Fruit fly (Drosophila melanogaster): ENCODE results near the gene CG32022.

Gene CG32022

dm6 chr3L:8765493-8765892, 44.4 kb upstream of the CG32022 start (continued):
- TF ChIP-seq Nf-YC (tag; optimal IDR thresholded peaks at IDR 0.05) (no peak), grn (GFP tag; optimal IDR thresholded peaks at IDR 0.05) (no peak), Hand (GFP tag; optimal IDR thresholded peaks at IDR 0.05) (no peak), MESR4 (GFP tag; optimal IDR thresholded peaks at IDR 0.05) (no peak), E2f2 (GFP tag; IDR thresholded peaks at IDR 0.05) (no peak), Atf-2 (GFP tag; optimal IDR thresholded peaks at IDR 0.05) (no peak), CG10321 (GFP tag; IDR thresholded peaks at IDR 0.05) (no peak), CG6689 (GFP tag; IDR thresholded peaks at IDR 0.05) (no peak; the same call in 1 of the 2 replicates), kay (GFP tag; optimal IDR thresholded peaks at IDR 0.05) (no peak), CG3995 (GFP tag; optimal IDR thresholded peaks at IDR 0.05) (no peak), tna (GFP tag; IDR thresholded peaks at IDR 0.05; ENCODE audit: partially characterized antibody) (no peak), nmo (GFP tag; optimal IDR thresholded peaks at IDR 0.05) (no peak), CG7786 (GFP tag; optimal IDR thresholded peaks at IDR 0.05) (no peak), dpn (GFP tag; optimal IDR thresholded peaks at IDR 0.05) (no peak), az2 (GFP tag; optimal IDR thresholded peaks at IDR 0.05) (no peak), CoRest (tag; optimal IDR thresholded peaks at IDR 0.05) (no peak), Oli (tag; optimal IDR thresholded peaks at IDR 0.05) (no peak), CG30431 (GFP tag; optimal IDR thresholded peaks at IDR 0.05) (no peak), CG15696 (tag; optimal IDR thresholded peaks at IDR 0.05) (peak; percentile 45), hkb (optimal IDR thresholded peaks at IDR 0.05) (no peak), hkb (GFP tag; IDR thresholded peaks at IDR 0.05) (peak; percentile 31), bbx (GFP tag; IDR thresholded peaks at IDR 0.05; ENCODE audit: partially characterized antibody) (no peak), CG15073 (GFP tag; optimal IDR thresholded peaks at IDR 0.05) (no peak), lbe (GFP tag; optimal IDR thresholded peaks at IDR 0.05) (no peak), Hsf (GFP tag; optimal IDR thresholded peaks at IDR 0.05) (no peak), insv (GFP tag; optimal IDR thresholded peaks at IDR 0.05) (no peak), nom (GFP tag; optimal IDR thresholded peaks at IDR 0.05) (no peak), jumu (GFP tag; optimal IDR thresholded peaks at IDR 0.05) (no peak), hth (optimal IDR thresholded peaks at IDR 0.05) (no peak), dan (GFP tag; IDR thresholded peaks at IDR 0.05) (no peak), schlank (tag; optimal IDR thresholded peaks at IDR 0.05) (no peak), CG12071 (GFP tag; optimal IDR thresholded peaks at IDR 0.05) (no peak), CG3407 (GFP tag; optimal IDR thresholded peaks at IDR 0.05) (no peak), CG11504 (tag; optimal IDR thresholded peaks at IDR 0.05) (peak; percentile 96), Scr (GFP tag; IDR thresholded peaks at IDR 0.05; ENCODE audit: partially characterized antibody) (no peak), bcd (GFP tag; optimal IDR thresholded peaks at IDR 0.05) (no peak), bab2 (GFP tag; optimal IDR thresholded peaks at IDR 0.05) (no peak), CG18476 (GFP tag; optimal IDR thresholded peaks at IDR 0.05) (no peak), CG43689 (GFP tag; IDR thresholded peaks at IDR 0.05) (no peak), CG7357 (GFP tag; IDR thresholded peaks at IDR 0.05) (no peak), Mes4 (GFP tag; optimal IDR thresholded peaks at IDR 0.05) (no peak), Sry-β (GFP tag; optimal IDR thresholded peaks at IDR 0.05) (no peak), slou (GFP tag; optimal IDR thresholded peaks at IDR 0.05) (no peak), CG6791 (GFP tag; IDR thresholded peaks at IDR 0.05; ENCODE audit: partially characterized antibody) (no peak), Lim3 (GFP tag; IDR thresholded peaks at IDR 0.05) (peak; percentile 42), gro (GFP tag; optimal IDR thresholded peaks at IDR 0.05) (no peak), Hr51 (GFP tag; optimal IDR thresholded peaks at IDR 0.05) (no peak), prd (optimal IDR thresholded peaks at IDR 0.05) (no peak), prd (GFP tag; IDR thresholded peaks at IDR 0.05) (peak; percentile 18; the same call in 2 of the 3 replicates), YL-1 (GFP tag; optimal IDR thresholded peaks at IDR 0.05) (no peak), tup (GFP tag; optimal IDR thresholded peaks at IDR 0.05) (no peak), Dfd (GFP tag; optimal IDR thresholded peaks at IDR 0.05) (no peak)
